Worm (Caenorhabditis elegans) whole organism, L2 larva: ENCODE measurements around the gene C16E9.1.
A peak's percentile ranks its signal among the peaks of the same experiment; 100 is the strongest.

Source experiments
- C34F6.9 ChIP-seq: fragments of 150-350 bp; optimal IDR thresholded peaks from 2 replicates; lab custom pipeline; 2014; ENCODE audit warnings: missing biosample characterization, missing genetic modification characterization
- F13H6.1 ChIP-seq: sonication (generic microtip); optimal IDR thresholded peaks from 2 replicates; lab custom pipeline; 2016; ENCODE audit warnings: missing genetic modification characterization, missing compliant biosample characterization
- R02D3.7 ChIP-seq: fragments of 150-350 bp; optimal IDR thresholded peaks from 2 replicates; lab custom pipeline; 2014; ENCODE audit warnings: missing biosample characterization, missing genetic modification characterization
- Y55F3AM.14 ChIP-seq: fragments of 200-800 bp; sonication (Bioruptor generic); optimal IDR thresholded peaks from 2 replicates; lab custom pipeline; 2018; ENCODE audit warnings: mild to moderate bottlenecking, missing genetic modification characterization, missing compliant biosample characterization
- ZK546.5 ChIP-seq: sonication (generic microtip); optimal IDR thresholded peaks from 2 replicates; lab custom pipeline; 2017; ENCODE audit warnings: missing biosample characterization, missing genetic modification characterization
- alr-1 ChIP-seq: fragments of 150-350 bp; optimal IDR thresholded peaks from 2 replicates; lab custom pipeline; 2014; ENCODE audit warnings: missing biosample characterization, missing genetic modification characterization
- aly-2 ChIP-seq: fragments of 150-350 bp; optimal IDR thresholded peaks from 2 replicates; lab custom pipeline; 2014; ENCODE audit warnings: missing biosample characterization, missing genetic modification characterization
- ama-1 ChIP-seq: fragments of 150-350 bp; optimal IDR thresholded peaks from 2 replicates; lab custom pipeline; 2018; ENCODE audit warnings: inconsistent platforms
- ceh-16 ChIP-seq: fragments of 150-350 bp; optimal IDR thresholded peaks from 2 replicates; lab custom pipeline; 2014; ENCODE audit warnings: missing biosample characterization, missing genetic modification characterization
- ceh-82 ChIP-seq: fragments of 150-350 bp; optimal IDR thresholded peaks from 2 replicates; lab custom pipeline; 2014; ENCODE audit warnings: missing biosample characterization, missing genetic modification characterization
- crh-2 ChIP-seq: sonication (generic microtip); optimal IDR thresholded peaks from 2 replicates; lab custom pipeline; 2017; ENCODE audit warnings: missing biosample characterization, missing genetic modification characterization
- dmd-4 ChIP-seq: sonication (generic microtip); optimal IDR thresholded peaks from 2 replicates; lab custom pipeline; 2017; ENCODE audit warnings: missing biosample characterization, missing genetic modification characterization
- egl-27 ChIP-seq: sonication (generic microtip); optimal IDR thresholded peaks from 3 replicates; lab custom pipeline; 2017; ENCODE audit warnings: missing biosample characterization, missing genetic modification reagents, missing genetic modification characterization
- elt-1 ChIP-seq: fragments of 150-350 bp; optimal IDR thresholded peaks from 2 replicates; lab custom pipeline; 2014; ENCODE audit warnings: missing biosample characterization, missing genetic modification characterization
- elt-3 ChIP-seq: sonication (generic microtip); optimal IDR thresholded peaks from 2 replicates; lab custom pipeline; 2017; ENCODE audit warnings: missing biosample characterization, missing genetic modification characterization
- lin-39 ChIP-seq: fragments of 150-350 bp; optimal IDR thresholded peaks from 2 replicates; lab custom pipeline; 2014; ENCODE audit warnings: missing biosample characterization, missing genetic modification reagents, missing genetic modification characterization
- lsy-2 ChIP-seq, 2 experiments: fragments of 150-350 bp in 1 of 2; sonication (generic microtip) in 1 of 2; optimal IDR thresholded peaks; 2 replicates each; lab custom pipeline; 2014 to 2017; ENCODE audit warnings: missing biosample characterization in 2 of 2, missing genetic modification characterization in 2 of 2
- mbf-1 ChIP-seq: sonication (generic microtip); optimal IDR thresholded peaks from 2 replicates; lab custom pipeline; 2017; ENCODE audit warnings: missing biosample characterization, missing genetic modification characterization
- mdl-1 ChIP-seq, 2 experiments: fragments of 150-350 bp in 1 of 2; sonication (generic microtip) in 1 of 2; optimal IDR thresholded peaks; 2 replicates each; lab custom pipeline; 2017; ENCODE audit warnings: missing biosample characterization in 2 of 2, missing genetic modification characterization in 2 of 2
- nhr-11 ChIP-seq: fragments of 150-350 bp; optimal IDR thresholded peaks from 2 replicates; lab custom pipeline; 2014; ENCODE audit warnings: missing biosample characterization, missing genetic modification characterization
- nhr-12 ChIP-seq: fragments of 150-350 bp; optimal IDR thresholded peaks from 2 replicates; lab custom pipeline; 2014; ENCODE audit warnings: missing biosample characterization, missing genetic modification characterization
- nhr-129 ChIP-seq: fragments of 150-350 bp; optimal IDR thresholded peaks from 2 replicates; lab custom pipeline; 2014; ENCODE audit warnings: missing biosample characterization, missing genetic modification characterization
- nhr-23 ChIP-seq: fragments of 150-350 bp; optimal IDR thresholded peaks from 2 replicates; lab custom pipeline; 2014; ENCODE audit warnings: missing biosample characterization, missing genetic modification reagents, missing genetic modification characterization
- nhr-77 ChIP-seq: fragments of 150-350 bp; optimal IDR thresholded peaks from 2 replicates; lab custom pipeline; 2014; ENCODE audit warnings: missing biosample characterization, missing genetic modification characterization
- peb-1 ChIP-seq: fragments of 150-350 bp; optimal IDR thresholded peaks from 2 replicates; lab custom pipeline; 2014; ENCODE audit warnings: missing biosample characterization, missing genetic modification characterization
- sma-3 ChIP-seq: sonication (generic microtip); optimal IDR thresholded peaks from 2 replicates; lab custom pipeline; 2016; ENCODE audit warnings: missing genetic modification reagents, missing genetic modification characterization, missing compliant biosample characterization
- sma-9 ChIP-seq, 2 experiments: fragments of 150-350 bp in 1 of 2; sonication (generic microtip) in 1 of 2; optimal IDR thresholded peaks; 2 replicates each; lab custom pipeline; 2014 to 2016; ENCODE audit warnings: missing genetic modification characterization in 2 of 2, mild to moderate bottlenecking in 1 of 2, missing biosample characterization in 1 of 2, missing compliant biosample characterization in 1 of 2, missing genetic modification reagents in 1 of 2, moderate library complexity in 1 of 2
- unc-39 ChIP-seq: fragments of 150-350 bp; optimal IDR thresholded peaks from 2 replicates; lab custom pipeline; 2014; ENCODE audit warnings: missing biosample characterization, missing genetic modification characterization
- unc-62 ChIP-seq: fragments of 150-350 bp; optimal IDR thresholded peaks from 2 replicates; lab custom pipeline; 2014; ENCODE audit warnings: missing biosample characterization, missing genetic modification reagents, missing genetic modification characterization
- zag-1 ChIP-seq: fragments of 150-350 bp; optimal IDR thresholded peaks from 2 replicates; lab custom pipeline; 2014; ENCODE audit warnings: missing biosample characterization, missing genetic modification characterization
- ztf-11 ChIP-seq: sonication (generic microtip); optimal IDR thresholded peaks from 2 replicates; lab custom pipeline; 2017; ENCODE audit warnings: missing biosample characterization, missing genetic modification characterization

The C16E9.1 gene

ce11 chrX:6971301-6971700, 31.3 kb downstream of the C16E9.1 start (continued):
- TF ChIP-seq ceh-16 (tag; lab: Kevin White, UChicago) (no peak), nhr-12 (tag; lab: Kevin White, UChicago) (no peak), ceh-82 (tag; lab: Kevin White, UChicago) (no peak), ZK546.5 (tag; lab: Kevin White, UChicago) (no peak), nhr-11 (tag; lab: Kevin White, UChicago) (no peak), crh-2 (peak; percentile 27)

ce11 chrX:6988212-6988611, 48.2 kb downstream of the C16E9.1 start:
- no peak for TF ChIP-seq elt-1 (tag; lab: Kevin White, UChicago)
- no peak for TF ChIP-seq nhr-77 (tag; lab: Kevin White, UChicago)
- no peak for TF ChIP-seq alr-1 (tag; lab: Kevin White, UChicago)
- TF ChIP-seq egl-27, result no peak
- TF ChIP-seq nhr-129, result no peak
- no peak for TF ChIP-seq ceh-16 (tag; lab: Kevin White, UChicago)
- no peak for TF ChIP-seq Y55F3AM.14 (GFP tag; lab: Kevin White, UChicago)
- TF ChIP-seq C34F6.9 (tag; lab: Kevin White, UChicago), result no peak
- no peak for TF ChIP-seq ama-1 (lab: Kevin White, UChicago)
- no peak for TF ChIP-seq aly-2 (tag; lab: Kevin White, UChicago)
- no peak for TF ChIP-seq nhr-12 (tag; lab: Kevin White, UChicago)
- TF ChIP-seq zag-1 (tag; lab: Kevin White, UChicago), result no peak
- no peak for TF ChIP-seq nhr-11 (tag; lab: Kevin White, UChicago)
- TF ChIP-seq elt-3 (tag; lab: Kevin White, UChicago), result no peak
- no peak for TF ChIP-seq unc-62 (GFP tag; lab: Kevin White, UChicago)
- TF ChIP-seq nhr-23 (tag; lab: Kevin White, UChicago), result no peak
- TF ChIP-seq mbf-1 (tag; lab: Kevin White, UChicago), result no peak
- TF ChIP-seq R02D3.7 (tag; lab: Kevin White, UChicago), result no peak
- no peak for TF ChIP-seq ceh-82 (tag; lab: Kevin White, UChicago)
- TF ChIP-seq, all 48 proteins: peak for 0

- TF ChIP-seq unc-39 (no peak), ZK546.5 (tag; lab: Kevin White, UChicago) (no peak), F13H6.1 (no peak), ztf-11 (tag; lab: Kevin White, UChicago) (no peak), dmd-4 (tag; lab: Kevin White, UChicago) (no peak), nhr-12 (tag; lab: Kevin White, UChicago) (no peak), nhr-23 (tag; lab: Kevin White, UChicago) (no peak), zag-1 (tag; lab: Kevin White, UChicago) (no peak), sma-3 (GFP tag; lab: Kevin White, UChicago) (no peak), sma-9 (GFP tag; optimal IDR thresholded peaks at IDR 0.05; lab: Kevin White, UChicago) (no peak), sma-9 (tag; optimal IDR thresholded peaks at IDR 0.05; lab: Kevin White, UChicago) (no peak), nhr-129 (no peak), lsy-2 (tag; optimal IDR thresholded peaks at IDR 0.05; lab: Kevin White, UChicago) (no peak), elt-3 (tag; lab: Kevin White, UChicago) (no peak), lin-39 (tag; lab: Kevin White, UChicago) (no peak), ama-1 (lab: Kevin White, UChicago) (no peak), peb-1 (no peak), mbf-1 (tag; lab: Kevin White, UChicago) (no peak), mdl-1 (tag; optimal IDR thresholded peaks at IDR 0.05; lab: Kevin White, UChicago) (no peak)
Observed at ce11 chrX:6989342-6989741, 49.3 kb downstream of the C16E9.1 start, which contains the start of gene F01E11.18. TSS of gene F01E11.18 (plus strand) at chrX:6989642.

- TF ChIP-seq egl-27 (no peak), lin-39 (tag; lab: Kevin White, UChicago) (no peak), lsy-2 (tag; optimal IDR thresholded peaks at IDR 0.05; lab: Kevin White, UChicago) (no peak), ama-1 (lab: Kevin White, UChicago) (no peak), ceh-16 (tag; lab: Kevin White, UChicago) (no peak), nhr-77 (tag; lab: Kevin White, UChicago) (no peak), aly-2 (tag; lab: Kevin White, UChicago) (no peak), unc-39 (no peak), ceh-82 (tag; lab: Kevin White, UChicago) (no peak)
Observed at ce11 chrX:6991427-6991826, 51.4 kb downstream of the C16E9.1 start, which contains the start of gene ugt-57. TSS of gene ugt-57 (plus strand) at chrX:6991727.
